Fruit fly (Drosophila melanogaster) whole organism, embryonic: ENCODE results near the gene CG14982.

ENCODE experiments used
- Abd-B ChIP-seq: fragments of 200-800 bp; sonication (Bioruptor generic); optimal IDR thresholded peaks from 2 replicates; lab custom pipeline; 2018; ENCODE audit warnings: missing biosample characterization, mild to moderate bottlenecking, missing genetic modification characterization, moderate library complexity
- CG1024 ChIP-seq: fragments of 200-800 bp; sonication (Bioruptor generic); IDR thresholded peaks from 2 replicates; pipeline ENCODE4 v1.3.6; 2022; ENCODE audit warnings: missing biosample characterization, missing genetic modification characterization
- CG10321 ChIP-seq: fragments of 200-800 bp; sonication (Bioruptor generic); IDR thresholded peaks from 2 replicates; pipeline ENCODE4 v1.3.6; 2022; ENCODE audit warnings: missing biosample characterization, missing genetic modification characterization
- CG11093 ChIP-seq: fragments of 200-800 bp; sonication (Bioruptor generic); IDR thresholded peaks from 3 replicates; pipeline ENCODE4 v1.3.6; 2022; ENCODE audit warnings: missing biosample characterization, missing genetic modification characterization
- CG12659 ChIP-seq: fragments of 200-800 bp; sonication (Bioruptor generic); optimal IDR thresholded peaks from 3 replicates; lab custom pipeline; 2017; ENCODE audit warnings: mild to moderate bottlenecking, missing biosample characterization, missing genetic modification reagents, missing genetic modification characterization
- CG14441 ChIP-seq: fragments of 200-800 bp; sonication (Bioruptor generic); IDR thresholded peaks from 2 replicates; pipeline ENCODE4 v1.3.6; 2022; ENCODE audit warnings: missing biosample characterization, missing genetic modification characterization
- CG16863 ChIP-seq: fragments of 200-800 bp; sonication (Bioruptor generic); optimal IDR thresholded peaks from 3 replicates; lab custom pipeline; 2016; ENCODE audit warnings: missing biosample characterization, missing genetic modification characterization
- CG17328 ChIP-seq: fragments of 200-800 bp; sonication (Bioruptor generic); IDR thresholded peaks from 2 replicates; pipeline ENCODE4 v1.3.6; 2022; ENCODE audit warnings: missing biosample characterization, missing genetic modification characterization
- CG17912 ChIP-seq: fragments of 200-800 bp; sonication (Bioruptor generic); optimal IDR thresholded peaks from 2 replicates; lab custom pipeline; 2018; ENCODE audit warnings: missing biosample characterization, mild to moderate bottlenecking, missing genetic modification characterization
- CG1792 ChIP-seq: fragments of 200-800 bp; sonication (Bioruptor generic); optimal IDR thresholded peaks from 2 replicates; lab custom pipeline; 2016; ENCODE audit warnings: missing biosample characterization, missing genetic modification characterization
- CG3281 ChIP-seq: fragments of 200-800 bp; sonication (Bioruptor generic); optimal IDR thresholded peaks from 3 replicates; lab custom pipeline; 2017; ENCODE audit warnings: missing biosample characterization, mild to moderate bottlenecking, missing genetic modification characterization
- CG34376 ChIP-seq: fragments of 200-800 bp; sonication (Bioruptor generic); optimal IDR thresholded peaks from 2 replicates; lab custom pipeline; 2018; ENCODE audit warnings: missing biosample characterization, mild to moderate bottlenecking, missing genetic modification characterization
- CG7556 ChIP-seq: fragments of 200-800 bp; sonication (Bioruptor generic); optimal IDR thresholded peaks from 2 replicates; lab custom pipeline; 2017; ENCODE audit warnings: missing biosample characterization, mild to moderate bottlenecking, missing genetic modification characterization
- CG8388 ChIP-seq: fragments of 200-800 bp; sonication (Bioruptor generic); optimal IDR thresholded peaks from 2 replicates; lab custom pipeline; 2019; ENCODE audit warnings: missing biosample characterization, mild to moderate bottlenecking, missing genetic modification characterization, moderate library complexity
- CHES-1-like ChIP-seq: fragments of 200-800 bp; sonication (Bioruptor generic); optimal IDR thresholded peaks from 2 replicates; lab custom pipeline; 2016; ENCODE audit warnings: missing biosample characterization, missing genetic modification characterization
- Dp ChIP-seq: fragments of 200-800 bp; sonication (Bioruptor generic); optimal IDR thresholded peaks from 2 replicates; lab custom pipeline; 2018; ENCODE audit warnings: missing biosample characterization, mild to moderate bottlenecking, missing genetic modification characterization, moderate library complexity
- ERR ChIP-seq: fragments of 200-800 bp; sonication (Bioruptor generic); optimal IDR thresholded peaks from 2 replicates; lab custom pipeline; 2016; ENCODE audit warnings: missing biosample characterization, missing genetic modification characterization
- Eip74EF ChIP-seq, 2 experiments: fragments of 200-800 bp in 1 of 2; fragments of >200 bp in 1 of 2; sonication (Bioruptor generic) in 1 of 2; optimal IDR thresholded peaks; 2 replicates each; lab custom pipeline; 2017 to 2019; ENCODE audit warnings: missing biosample characterization in 2 of 2, missing genetic modification characterization in 2 of 2, mild to moderate bottlenecking in 1 of 2, moderate library complexity in 1 of 2
- Fer1 ChIP-seq: fragments of 200-800 bp; sonication (Bioruptor generic); optimal IDR thresholded peaks from 2 replicates; lab custom pipeline; 2017; ENCODE audit warnings: missing biosample characterization, mild to moderate bottlenecking, missing genetic modification characterization
- Fer3 ChIP-seq: fragments of 200-800 bp; sonication (Bioruptor generic); optimal IDR thresholded peaks from 2 replicates; lab custom pipeline; 2018; ENCODE audit warnings: missing biosample characterization, mild to moderate bottlenecking, missing genetic modification characterization, moderate library complexity
- Gug ChIP-seq: fragments of 200-800 bp; sonication (Bioruptor generic); IDR thresholded peaks from 4 replicates; pipeline ENCODE4 v1.3.6; 2022; ENCODE audit warnings: missing biosample characterization, missing genetic modification characterization
- HLH4C ChIP-seq: fragments of 200-800 bp; sonication (Bioruptor generic); IDR thresholded peaks from 3 replicates; pipeline ENCODE4 v1.3.6; 2022; ENCODE audit warnings: missing biosample characterization, missing genetic modification characterization; ENCODE audit not compliant: partially characterized antibody
- HmgZ ChIP-seq: fragments of 200-800 bp; sonication (Bioruptor generic); optimal IDR thresholded peaks from 2 replicates; lab custom pipeline; 2018; ENCODE audit warnings: missing biosample characterization, mild to moderate bottlenecking, missing genetic modification characterization
- NC2β ChIP-seq: fragments of 200-800 bp; sonication (Bioruptor generic); optimal IDR thresholded peaks from 2 replicates; lab custom pipeline; 2016; ENCODE audit warnings: missing biosample characterization, missing genetic modification characterization
- NK7.1 ChIP-seq: fragments of 200-800 bp; sonication (Bioruptor generic); optimal IDR thresholded peaks from 3 replicates; lab custom pipeline; 2016; ENCODE audit warnings: missing biosample characterization, missing genetic modification characterization
- Nf-YB ChIP-seq: fragments of 200-800 bp; sonication (Bioruptor generic); optimal IDR thresholded peaks from 3 replicates; lab custom pipeline; 2019; ENCODE audit warnings: missing biosample characterization, mild to moderate bottlenecking, missing genetic modification characterization, moderate library complexity
- Rfx ChIP-seq: fragments of 200-800 bp; sonication (Bioruptor generic); IDR thresholded peaks from 2 replicates; pipeline ENCODE4 v1.3.6; 2022; ENCODE audit warnings: missing biosample characterization, missing genetic modification characterization
- Rx ChIP-seq: fragments of 200-800 bp; sonication (Bioruptor generic); IDR thresholded peaks from 2 replicates; pipeline ENCODE4 v1.3.6; 2022; ENCODE audit warnings: missing biosample characterization, missing genetic modification characterization
- Stat92E ChIP-seq, 3 experiments: fragments of >200 bp in 2 of 3; fragments of 200-800 bp in 1 of 3; sonication (Bioruptor generic) in 1 of 3; optimal IDR thresholded peaks; 2 replicates each; lab custom pipeline; 2017 to 2019; ENCODE audit warnings: missing biosample characterization in 3 of 3, missing genetic modification characterization in 3 of 3, mild to moderate bottlenecking in 1 of 3, moderate library complexity in 1 of 3
- Tbp ChIP-seq: fragments of >200 bp; optimal IDR thresholded peaks from 2 replicates; lab custom pipeline; 2018; ENCODE audit warnings: missing biosample characterization, missing genetic modification characterization
- Xrp1 ChIP-seq: fragments of 200-800 bp; sonication (Bioruptor generic); IDR thresholded peaks from 2 replicates; pipeline ENCODE4 v1.3.6; 2022; ENCODE audit warnings: missing biosample characterization, missing genetic modification characterization
- ac ChIP-seq: fragments of 200-800 bp; sonication (Bioruptor generic); optimal IDR thresholded peaks from 3 replicates; lab custom pipeline; 2017; ENCODE audit warnings: missing biosample characterization, mild to moderate bottlenecking, missing genetic modification characterization
- al ChIP-seq: fragments of 200-800 bp; sonication (Bioruptor generic); IDR thresholded peaks from 2 replicates; pipeline ENCODE4 v1.3.6; 2022; ENCODE audit warnings: missing biosample characterization, missing genetic modification characterization
- bowl ChIP-seq: fragments of 200-800 bp; sonication (Bioruptor generic); IDR thresholded peaks from 2 replicates; pipeline ENCODE4 v1.3.6; 2022; ENCODE audit warnings: missing biosample characterization, missing genetic modification characterization
- bsh ChIP-seq, 2 experiments: fragments of 200-800 bp; sonication (Bioruptor generic); optimal IDR thresholded peaks; 2 replicates each; lab custom pipeline; 2017 to 2018; ENCODE audit warnings: mild to moderate bottlenecking in 2 of 2, missing biosample characterization in 2 of 2, missing genetic modification characterization in 2 of 2, moderate library complexity in 1 of 2
- cato ChIP-seq: fragments of 200-800 bp; sonication (Bioruptor generic); optimal IDR thresholded peaks from 2 replicates; lab custom pipeline; 2016; ENCODE audit warnings: missing biosample characterization, missing genetic modification characterization, borderline replicate concordance
- dati ChIP-seq: fragments of 200-800 bp; sonication (Bioruptor generic); IDR thresholded peaks from 2 replicates; pipeline ENCODE4 v1.3.6; 2022; ENCODE audit warnings: missing biosample characterization, missing genetic modification characterization
- dimm ChIP-seq: fragments of 200-800 bp; sonication (Bioruptor generic); IDR thresholded peaks from 2 replicates; pipeline ENCODE4 v1.3.6; 2022; ENCODE audit warnings: missing biosample characterization, missing genetic modification characterization
- gcm ChIP-seq: fragments of 200-800 bp; sonication (Bioruptor generic); optimal IDR thresholded peaks from 2 replicates; lab custom pipeline; 2019; ENCODE audit warnings: missing biosample characterization, mild to moderate bottlenecking, missing genetic modification characterization, moderate library complexity
- gfzf ChIP-seq: fragments of 200-800 bp; sonication (Bioruptor generic); optimal IDR thresholded peaks from 2 replicates; lab custom pipeline; 2016; ENCODE audit warnings: missing biosample characterization, mild to moderate bottlenecking, missing genetic modification characterization, moderate library complexity
- hkb ChIP-seq, 2 experiments: fragments of 200-800 bp in 1 of 2; fragments of >200 bp in 1 of 2; sonication (Bioruptor generic) in 1 of 2; IDR thresholded peaks in 1 of 2; optimal IDR thresholded peaks in 1 of 2; 2 replicates each; pipeline versions ENCODE4 v1.3.6 to Lab custom; 2017 to 2022; ENCODE audit warnings: missing biosample characterization in 1 of 2, missing genetic modification characterization in 1 of 2
- ken ChIP-seq: fragments of 200-800 bp; sonication (Bioruptor generic); IDR thresholded peaks from 3 replicates; pipeline ENCODE4 v1.3.6; 2022; ENCODE audit warnings: missing biosample characterization, missing genetic modification characterization
- kni ChIP-seq: fragments of 200-800 bp; sonication (Bioruptor generic); optimal IDR thresholded peaks from 3 replicates; lab custom pipeline; 2017; ENCODE audit warnings: mild to moderate bottlenecking, missing biosample characterization, missing genetic modification reagents, missing genetic modification characterization
- mam ChIP-seq: fragments of 200-800 bp; sonication (Bioruptor generic); optimal IDR thresholded peaks from 3 replicates; lab custom pipeline; 2016; ENCODE audit warnings: missing biosample characterization, missing genetic modification characterization
- nom ChIP-seq: fragments of 200-800 bp; sonication (Bioruptor generic); optimal IDR thresholded peaks from 2 replicates; lab custom pipeline; 2017; ENCODE audit warnings: missing biosample characterization, missing genetic modification characterization, mild to moderate bottlenecking, moderate library complexity, missing genetic modification reagents
- oc ChIP-seq: fragments of 200-800 bp; sonication (Bioruptor generic); optimal IDR thresholded peaks from 2 replicates; lab custom pipeline; 2018; ENCODE audit warnings: missing biosample characterization, mild to moderate bottlenecking, missing genetic modification characterization, moderate library complexity
- pfk ChIP-seq: fragments of 200-800 bp; sonication (Bioruptor generic); optimal IDR thresholded peaks from 2 replicates; lab custom pipeline; 2018; ENCODE audit warnings: missing biosample characterization, mild to moderate bottlenecking, missing genetic modification characterization, moderate library complexity
- sens ChIP-seq: fragments of 200-800 bp; sonication (Bioruptor generic); peaks from one replicate; lab custom pipeline; 2016; ENCODE audit warnings: missing biosample characterization, missing genetic modification characterization
- stc ChIP-seq: fragments of 200-800 bp; sonication (Bioruptor generic); IDR thresholded peaks from 2 replicates; pipeline ENCODE4 v1.3.6; 2022; ENCODE audit warnings: missing biosample characterization, missing genetic modification characterization
- stwl ChIP-seq: fragments of 200-800 bp; sonication (Bioruptor generic); optimal IDR thresholded peaks from 3 replicates; lab custom pipeline; 2018; ENCODE audit warnings: missing biosample characterization, mild to moderate bottlenecking, missing genetic modification characterization, moderate library complexity

The CG14982 gene

DNA sequence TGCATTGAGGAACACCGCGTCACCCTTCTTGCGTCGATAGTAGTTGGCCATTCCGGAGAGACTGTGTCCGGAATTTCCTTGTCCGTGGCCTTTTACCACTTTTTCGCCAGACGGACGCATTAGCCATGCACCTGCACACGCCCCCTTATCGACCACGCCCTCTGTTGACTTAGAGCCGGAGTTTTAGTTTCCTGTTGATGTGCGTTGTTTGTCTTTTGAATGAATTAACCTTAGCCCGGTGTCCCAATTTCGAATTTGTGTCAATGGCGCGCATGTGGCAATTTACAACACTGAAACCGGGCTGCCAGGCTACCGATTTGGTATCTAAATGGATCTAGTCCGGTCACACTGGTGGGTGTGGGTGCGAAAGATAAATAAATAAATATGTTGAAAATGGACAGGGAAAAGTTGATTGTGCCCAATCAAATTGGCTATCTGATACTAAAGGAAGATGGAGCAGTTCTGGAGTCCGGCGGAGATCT, 45.9 kb upstream of the CG14982 start, which contains the start of the genes Gr63a and Lamtor4 (continued):
- TF ChIP-seq Dp (GFP tag; lab: Kevin White, UChicago), result peak; percentile 98
- peak; percentile 85 for TF ChIP-seq gfzf (GFP tag; lab: Kevin White, UChicago)
- no peak for TF ChIP-seq CG11093
- TF ChIP-seq ERR (GFP tag; lab: Kevin White, UChicago), result peak; percentile 6
- TF ChIP-seq Fer3 (tag; lab: Kevin White, UChicago), result no peak
- peak; percentile 37 for TF ChIP-seq CHES-1-like
- no peak for TF ChIP-seq gcm
- TF ChIP-seq cato (GFP tag; lab: Kevin White, UChicago), result no peak
- TF ChIP-seq NK7.1 (GFP tag; lab: Kevin White, UChicago), result no peak
- TF ChIP-seq al (GFP tag; lab: Robert Waterston, UW), result no peak
- TF ChIP-seq CG7556 (GFP tag; lab: Kevin White, UChicago), result no peak
- TF ChIP-seq Xrp1, result no peak
- no peak for TF ChIP-seq Abd-B (GFP tag; lab: Kevin White, UChicago)
- peak; percentile 72 for TF ChIP-seq CG34376
- TF ChIP-seq ken (GFP tag; lab: Robert Waterston, UW), result no peak
- no peak for TF ChIP-seq CG10321 (GFP tag; lab: Robert Waterston, UW)
- TF ChIP-seq bowl, result no peak
- peak; percentile 76 for TF ChIP-seq stwl (tag; lab: Kevin White, UChicago)
- TF ChIP-seq dati (GFP tag; lab: Robert Waterston, UW), result no peak
- TF ChIP-seq Rfx (GFP tag; lab: Robert Waterston, UW), result peak; percentile 60
- TF ChIP-seq CG1024 (GFP tag; lab: Robert Waterston, UW), result no peak
- no peak for TF ChIP-seq ac (GFP tag; lab: Kevin White, UChicago)
- TF ChIP-seq CG16863 (GFP tag; lab: Kevin White, UChicago), result no peak
- no peak for TF ChIP-seq pfk (GFP tag; lab: Kevin White, UChicago)
- TF ChIP-seq HmgZ (tag; lab: Kevin White, UChicago), result peak; percentile 64
- peak; percentile 37 for TF ChIP-seq NC2β (GFP tag; lab: Kevin White, UChicago)
- peak; percentile 16 for TF ChIP-seq kni (GFP tag; lab: Kevin White, UChicago)
- TF ChIP-seq Gug (GFP tag; lab: Robert Waterston, UW), result no peak
- TF ChIP-seq Nf-YB (GFP tag; lab: Kevin White, UChicago), result peak; percentile 1
- peak; percentile 51 for TF ChIP-seq CG17912 (GFP tag; lab: Kevin White, UChicago)
- no peak for TF ChIP-seq nom (GFP tag; lab: Kevin White, UChicago)
- TF ChIP-seq Rx (GFP tag; lab: Robert Waterston, UW), result no peak
- peak; percentile 29 for TF ChIP-seq Fer1 (GFP tag; lab: Kevin White, UChicago)
- TF ChIP-seq hkb (optimal IDR thresholded peaks at IDR 0.05; lab: Kevin White, UChicago), result no peak
- TF ChIP-seq hkb (GFP tag; IDR thresholded peaks at IDR 0.05; lab: Robert Waterston, UW), result 0 out of 2 replicates have a peak, but pooled peaks have one; percentile 7
- peak; percentile 24 for TF ChIP-seq mam (GFP tag; lab: Kevin White, UChicago)
- no peak for TF ChIP-seq bsh (GFP tag; optimal IDR thresholded peaks at IDR 0.05; lab: Kevin White, UChicago)
- TF ChIP-seq sens (GFP tag; lab: Kevin White, UChicago), result peak; percentile 82
- no peak for TF ChIP-seq dimm
- TF ChIP-seq CG17328, result no peak
- TF ChIP-seq CG3281 (GFP tag; lab: Kevin White, UChicago), result peak; percentile 10
- TF ChIP-seq CG8388 (GFP tag; lab: Kevin White, UChicago), result no peak
- TF ChIP-seq HLH4C (GFP tag; lab: Robert Waterston, UW), result no peak
- TF ChIP-seq Tbp (GFP tag; lab: Kevin White, UChicago), result no peak
- no peak for TF ChIP-seq oc (tag; lab: Kevin White, UChicago)
- no peak for TF ChIP-seq CG1792 (GFP tag; lab: Kevin White, UChicago)
- peak; percentile 36 for TF ChIP-seq CG12659
- TF ChIP-seq Stat92E (GFP tag; optimal IDR thresholded peaks at IDR 0.05; lab: Kevin White, UChicago), result no peak
- TF ChIP-seq CG14441 (GFP tag; lab: Robert Waterston, UW), result no peak
- no peak for TF ChIP-seq Eip74EF (GFP tag; optimal IDR thresholded peaks at IDR 0.05; lab: Kevin White, UChicago)
- TF ChIP-seq stc, result no peak
